Fruit fly (Drosophila melanogaster) whole organism, wandering third instar larva: ENCODE measurements around the gene CG32486.
A peak's percentile ranks its signal among the peaks of the same experiment; 100 is the strongest.

Experiments
- CG9705 ChIP-seq: fragments of 200-800 bp; sonication (Bioruptor generic); optimal IDR thresholded peaks from 2 replicates; lab custom pipeline; 2018; ENCODE audit warnings: missing biosample characterization, mild to moderate bottlenecking, missing genetic modification characterization
- CrebA ChIP-seq: fragments of 200-800 bp; sonication (Bioruptor generic); optimal IDR thresholded peaks from 2 replicates; lab custom pipeline; 2016; ENCODE audit warnings: missing biosample characterization, mild to moderate bottlenecking, missing genetic modification characterization, borderline replicate concordance
- Dfd ChIP-seq: fragments of >200 bp; optimal IDR thresholded peaks from 2 replicates; lab custom pipeline; 2017; ENCODE audit warnings: missing biosample characterization, missing genetic modification characterization
- Dif ChIP-seq: fragments of 200-275, 200-300 bp; sonication (Bioruptor generic); optimal IDR thresholded peaks from 2 replicates; lab custom pipeline; 2018; ENCODE audit warnings: missing biosample characterization, missing genetic modification characterization; ENCODE audit not compliant: partially characterized antibody
- GATAd ChIP-seq: sonication (Bioruptor generic); optimal IDR thresholded peaks from 2 replicates; lab custom pipeline; 2016; ENCODE audit warnings: missing biosample characterization, missing genetic modification characterization
- HLH106 ChIP-seq: fragments of 200-800 bp; optimal IDR thresholded peaks from 3 replicates; lab custom pipeline; 2019; ENCODE audit warnings: missing biosample characterization, mild to moderate bottlenecking, missing genetic modification characterization, moderate library complexity
- Hnf4 ChIP-seq: fragments of 200-800 bp; sonication (Bioruptor generic); optimal IDR thresholded peaks from 2 replicates; lab custom pipeline; 2016; ENCODE audit warnings: missing biosample characterization, mild to moderate bottlenecking, missing genetic modification characterization
- Hr78 ChIP-seq: fragments of >200 bp; optimal IDR thresholded peaks from 2 replicates; lab custom pipeline; 2017; ENCODE audit warnings: missing biosample characterization, missing genetic modification characterization
- Hr83 ChIP-seq: fragments of 200-300 bp; sonication (Bioruptor generic); optimal IDR thresholded peaks from 2 replicates; lab custom pipeline; 2016; ENCODE audit warnings: missing biosample characterization, mild to moderate bottlenecking, missing genetic modification characterization, moderate library complexity; ENCODE audit not compliant: poor library complexity, severe bottlenecking
- Jra ChIP-seq: sonication (Bioruptor generic); optimal IDR thresholded peaks from 2 replicates; lab custom pipeline; 2016; ENCODE audit warnings: missing biosample characterization, missing genetic modification characterization
- Mio ChIP-seq: sonication (Bioruptor generic); optimal IDR thresholded peaks from 2 replicates; lab custom pipeline; 2016; ENCODE audit warnings: missing biosample characterization, missing genetic modification characterization
- Myc ChIP-seq: fragments of >200 bp; optimal IDR thresholded peaks from 2 replicates; lab custom pipeline; 2017
- N ChIP-seq: fragments of >200 bp; optimal IDR thresholded peaks from 2 replicates; lab custom pipeline; 2018; ENCODE audit warnings: missing biosample characterization, missing external identifiers, missing genetic modification characterization
- OdsH ChIP-seq: fragments of 200-800 bp; sonication (Bioruptor generic); optimal IDR thresholded peaks from 2 replicates; lab custom pipeline; 2016; ENCODE audit warnings: missing biosample characterization, mild to moderate bottlenecking, missing genetic modification characterization
- Rel ChIP-seq, 2 experiments: fragments of 200-800 bp; sonication (Bioruptor generic) in 1 of 2; optimal IDR thresholded peaks; 2 replicates in 1 of 2; 3 replicates in 1 of 2; lab custom pipeline; 2016 to 2019; ENCODE audit warnings: mild to moderate bottlenecking in 2 of 2, missing biosample characterization in 2 of 2, missing genetic modification characterization in 2 of 2, moderate library complexity in 1 of 2
- Sp1 ChIP-seq: fragments of 200-800 bp; sonication (Bioruptor generic); optimal IDR thresholded peaks from 3 replicates; lab custom pipeline; 2019; ENCODE audit warnings: missing biosample characterization, mild to moderate bottlenecking, missing genetic modification characterization, moderate library complexity
- Vsx2 ChIP-seq: fragments of 200-300, 225-300 bp; sonication (Bioruptor generic); optimal IDR thresholded peaks from 2 replicates; lab custom pipeline; 2018; ENCODE audit warnings: missing biosample characterization, missing genetic modification characterization; ENCODE audit not compliant: partially characterized antibody
- br ChIP-seq: fragments of 200-800 bp; sonication (Bioruptor generic); optimal IDR thresholded peaks from 2 replicates; lab custom pipeline; 2016; ENCODE audit warnings: missing biosample characterization, missing genetic modification characterization
- brk ChIP-seq: fragments of 200-800 bp; sonication (Bioruptor generic); optimal IDR thresholded peaks from 2 replicates; lab custom pipeline; 2016; ENCODE audit warnings: missing biosample characterization, mild to moderate bottlenecking, missing genetic modification characterization
- dl ChIP-seq, 2 experiments: fragments of 175-275, 200-275 bp in 1 of 2; fragments of 200-275 bp in 1 of 2; sonication (Bioruptor generic); optimal IDR thresholded peaks; lab custom pipeline; 2018; ENCODE audit warnings: mild to moderate bottlenecking in 2 of 2, missing biosample characterization in 2 of 2, missing genetic modification characterization in 2 of 2, moderate library complexity in 2 of 2; ENCODE audit not compliant: partially characterized antibody in 2 of 2, insufficient read depth in 1 of 2
- dmrt93B ChIP-seq: fragments of 200-800 bp; sonication (Bioruptor generic); optimal IDR thresholded peaks from 2 replicates; lab custom pipeline; 2018; ENCODE audit warnings: missing biosample characterization, mild to moderate bottlenecking, missing genetic modification characterization
- ey ChIP-seq: fragments of 200-800 bp; sonication (Bioruptor generic); optimal IDR thresholded peaks from 2 replicates; lab custom pipeline; 2016; ENCODE audit warnings: missing biosample characterization, missing genetic modification characterization
- foxo ChIP-seq, 2 experiments: fragments of 200-800 bp; sonication (Bioruptor generic); optimal IDR thresholded peaks; 2 replicates in 1 of 2; 3 replicates in 1 of 2; lab custom pipeline; 2016 to 2017; ENCODE audit warnings: missing biosample characterization in 2 of 2, missing genetic modification characterization in 2 of 2
- fru ChIP-seq: fragments of 200-800 bp; sonication (Bioruptor generic); optimal IDR thresholded peaks from 3 replicates; lab custom pipeline; 2016; ENCODE audit warnings: missing biosample characterization, mild to moderate bottlenecking, missing genetic modification characterization
- h ChIP-seq: fragments of 200-800 bp; sonication (Bioruptor generic); optimal IDR thresholded peaks from 3 replicates; lab custom pipeline; 2016; ENCODE audit warnings: missing biosample characterization, mild to moderate bottlenecking, missing genetic modification characterization
- jim ChIP-seq: fragments of 175-275, 200-325 bp; sonication (Bioruptor generic); optimal IDR thresholded peaks from 2 replicates; lab custom pipeline; 2016; ENCODE audit warnings: missing biosample characterization, mild to moderate bottlenecking, missing genetic modification characterization
- lola ChIP-seq: fragments of >200 bp; optimal IDR thresholded peaks from 2 replicates; lab custom pipeline; 2017; ENCODE audit warnings: missing biosample characterization, missing genetic modification characterization
- pan ChIP-seq: fragments of >200 bp; optimal IDR thresholded peaks from 2 replicates; lab custom pipeline; 2017
- psq ChIP-seq: fragments of 200-800 bp; sonication (Bioruptor generic); optimal IDR thresholded peaks from 3 replicates; lab custom pipeline; 2017; ENCODE audit warnings: missing biosample characterization, mild to moderate bottlenecking, missing genetic modification characterization, moderate library complexity
- rgr ChIP-seq: fragments of 200-800 bp; sonication (Bioruptor generic); optimal IDR thresholded peaks from 3 replicates; lab custom pipeline; 2016; ENCODE audit warnings: missing biosample characterization, mild to moderate bottlenecking, missing genetic modification characterization
- sage ChIP-seq: fragments of 200-800 bp; sonication (Bioruptor generic); optimal IDR thresholded peaks from 2 replicates; lab custom pipeline; 2016; ENCODE audit warnings: missing biosample characterization, mild to moderate bottlenecking, missing genetic modification characterization
- sv ChIP-seq: fragments of 200-800 bp; sonication (Bioruptor generic); optimal IDR thresholded peaks from 3 replicates; lab custom pipeline; 2016; ENCODE audit warnings: missing biosample characterization, missing genetic modification characterization
- tai ChIP-seq: sonication (Bioruptor generic); optimal IDR thresholded peaks from 2 replicates; lab custom pipeline; 2016; ENCODE audit warnings: missing biosample characterization, missing genetic modification characterization
- usp ChIP-seq: fragments of >200 bp; optimal IDR thresholded peaks from 2 replicates; lab custom pipeline; 2017; ENCODE audit warnings: missing biosample characterization, missing genetic modification characterization
- woc ChIP-seq: sonication (Bioruptor generic); optimal IDR thresholded peaks from 2 replicates; lab custom pipeline; 2016; ENCODE audit warnings: missing biosample characterization, mild to moderate bottlenecking, missing genetic modification characterization

The CG32486 gene

dm6 chr3L:3078398-3079155, 7.9 kb upstream of the CG32486 start (continued):
- TF ChIP-seq Hr83 (GFP tag; lab: Kevin White, UChicago) (peak; percentile 40), Sp1 (peak; percentile 20)

DNA sequence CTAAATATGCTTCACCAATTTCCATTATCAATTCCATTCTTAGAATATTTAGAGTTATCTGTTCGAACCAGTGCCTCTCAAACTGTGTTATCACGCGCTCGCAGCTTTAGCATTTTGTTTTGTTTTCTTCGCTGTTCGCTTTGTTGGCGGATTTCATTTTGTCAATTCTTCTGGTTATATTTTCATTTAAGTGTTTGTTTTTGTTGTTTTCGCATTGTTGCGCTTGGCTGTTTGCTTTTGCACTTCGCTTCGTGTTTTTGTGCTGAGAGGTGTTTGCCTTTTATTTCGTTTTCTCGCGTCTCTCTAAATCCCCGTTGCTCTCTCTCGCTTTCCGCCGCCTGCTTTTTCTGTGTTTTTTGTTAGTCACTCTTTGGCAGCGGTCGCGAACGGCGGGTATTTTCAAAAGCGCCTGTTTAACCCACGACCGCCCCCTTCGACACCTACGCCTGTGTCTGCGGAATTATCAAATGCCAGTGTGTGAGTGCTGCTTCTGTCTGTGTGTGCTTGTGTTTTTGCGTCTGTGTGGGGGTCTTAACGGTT, 7.0 kb upstream of the CG32486 start:
- TF ChIP-seq rgr (GFP tag; lab: Kevin White, UChicago) (peak; percentile 75), Mio (GFP tag; lab: Kevin White, UChicago) (peak; percentile 42), HLH106 (peak; percentile 30), fru (GFP tag; lab: Kevin White, UChicago) (peak; percentile 59), ey (GFP tag; lab: Kevin White, UChicago) (peak; percentile 52), sv (GFP tag; lab: Kevin White, UChicago) (no peak), dl (GFP tag; optimal IDR thresholded peaks at IDR 0.05; lab: Kevin White, UChicago; ENCODE audit: insufficient read depth in 1 of 2, partially characterized antibody in 2 of 2) (peak; percentile 44 to 69), Dif (GFP tag; lab: Kevin White, UChicago) (peak; percentile 82), CrebA (GFP tag; lab: Kevin White, UChicago) (peak; percentile 89), dmrt93B (GFP tag; lab: Kevin White, UChicago) (no peak), OdsH (GFP tag; lab: Kevin White, UChicago) (peak; percentile 55), Hr78 (GFP tag; lab: Kevin White, UChicago) (no peak), Dfd (GFP tag; lab: Kevin White, UChicago) (no peak), foxo (GFP tag; optimal IDR thresholded peaks at IDR 0.05; lab: Kevin White, UChicago) (peak; percentile 59 to 79), br (GFP tag; lab: Kevin White, UChicago) (peak; percentile 75), Rel (GFP tag; optimal IDR thresholded peaks at IDR 0.05; lab: Kevin White, UChicago) (peak; percentile 81), Rel (tag; optimal IDR thresholded peaks at IDR 0.05; lab: Kevin White, UChicago) (peak; percentile 82), usp (GFP tag; lab: Kevin White, UChicago) (no peak), N (no peak), psq (GFP tag; lab: Kevin White, UChicago) (peak; percentile 96), GATAd (GFP tag; lab: Kevin White, UChicago) (no peak), Sp1 (peak; percentile 81), Jra (GFP tag; lab: Kevin White, UChicago) (peak; percentile 87), brk (GFP tag; lab: Kevin White, UChicago) (peak; percentile 22), woc (GFP tag; lab: Kevin White, UChicago) (peak; percentile 51), Hr83 (GFP tag; lab: Kevin White, UChicago) (peak; percentile 82), h (GFP tag; lab: Kevin White, UChicago) (peak; percentile 81), Vsx2 (GFP tag; lab: Kevin White, UChicago) (no peak), tai (GFP tag; lab: Kevin White, UChicago) (peak; percentile 3), CG9705 (GFP tag; lab: Kevin White, UChicago) (no peak), Myc (peak; percentile 20), Hnf4 (GFP tag; lab: Kevin White, UChicago) (peak; percentile 64), jim (GFP tag; lab: Kevin White, UChicago) (peak; percentile 44), lola (GFP tag; lab: Kevin White, UChicago) (no peak), sage (GFP tag; lab: Kevin White, UChicago) (no peak)

- TF ChIP-seq jim (GFP tag; lab: Kevin White, UChicago) (no peak), psq (GFP tag; lab: Kevin White, UChicago) (no peak), pan (lab: Kevin White, UChicago) (no peak), lola (GFP tag; lab: Kevin White, UChicago) (no peak), Dif (GFP tag; lab: Kevin White, UChicago) (no peak), h (GFP tag; lab: Kevin White, UChicago) (no peak)
These were observed 6.3 kb upstream of the CG32486 start for dm6 chr3L:3076954-3077353.
